Fruit fly (Drosophila melanogaster) whole organism, embryonic: Measurements from ENCODE around the gene Tim17b1.
A peak's percentile ranks its signal among the peaks of the same experiment; 100 is the strongest.

Experiments
- ATbp ChIP-seq: fragments of 200-800 bp; sonication (Bioruptor generic); optimal IDR thresholded peaks from 2 replicates; lab custom pipeline; 2017; ENCODE audit warnings: missing biosample characterization, mild to moderate bottlenecking, missing genetic modification characterization, missing genetic modification reagents
- Asciz ChIP-seq: fragments of 200-800 bp; sonication (Bioruptor generic); optimal IDR thresholded peaks from 2 replicates; lab custom pipeline; 2017; ENCODE audit warnings: missing biosample characterization, mild to moderate bottlenecking, missing genetic modification characterization, missing genetic modification reagents
- Blimp-1 ChIP-seq: fragments of 200-800 bp; sonication (Bioruptor generic); optimal IDR thresholded peaks from 3 replicates; lab custom pipeline; 2018; ENCODE audit warnings: missing biosample characterization, missing genetic modification characterization, mild to moderate bottlenecking, moderate library complexity, missing genetic modification reagents
- Bteb2 ChIP-seq: fragments of 200-800 bp; sonication (Bioruptor generic); optimal IDR thresholded peaks from 2 replicates; lab custom pipeline; 2016; ENCODE audit warnings: missing biosample characterization, missing genetic modification characterization
- CG10565 ChIP-seq: fragments of 200-800 bp; sonication (Bioruptor generic); optimal IDR thresholded peaks from 3 replicates; lab custom pipeline; 2016; ENCODE audit warnings: missing biosample characterization, mild to moderate bottlenecking, missing genetic modification characterization
- CG1233 ChIP-seq: fragments of 200-800 bp; sonication (Bioruptor generic); optimal IDR thresholded peaks from 4 replicates; lab custom pipeline; 2018; ENCODE audit warnings: missing biosample characterization, mild to moderate bottlenecking, missing genetic modification characterization
- CG13424 ChIP-seq: fragments of 200-800 bp; sonication (Bioruptor generic); optimal IDR thresholded peaks from 2 replicates; lab custom pipeline; 2019; ENCODE audit warnings: missing biosample characterization, mild to moderate bottlenecking, missing genetic modification characterization, moderate library complexity
- CG14710 ChIP-seq: fragments of 200-800 bp; sonication (Bioruptor generic); optimal IDR thresholded peaks from 3 replicates; lab custom pipeline; 2019; ENCODE audit warnings: missing biosample characterization, mild to moderate bottlenecking, missing genetic modification characterization, moderate library complexity
- CG1529 ChIP-seq: fragments of 200-800 bp; sonication (Bioruptor generic); optimal IDR thresholded peaks from 3 replicates; lab custom pipeline; 2018; ENCODE audit warnings: missing biosample characterization, missing genetic modification characterization
- CG15479 ChIP-seq: fragments of 200-800 bp; sonication (Bioruptor generic); optimal IDR thresholded peaks from 3 replicates; lab custom pipeline; 2019; ENCODE audit warnings: missing biosample characterization, mild to moderate bottlenecking, missing genetic modification characterization, moderate library complexity
- CG1603 ChIP-seq: fragments of 200-800 bp; sonication (Bioruptor generic); optimal IDR thresholded peaks from 2 replicates; lab custom pipeline; 2019; ENCODE audit warnings: missing biosample characterization, mild to moderate bottlenecking, missing genetic modification characterization, moderate library complexity
- CG17328 ChIP-seq: fragments of 200-800 bp; sonication (Bioruptor generic); IDR thresholded peaks from 2 replicates; pipeline ENCODE4 v1.3.6; 2022; ENCODE audit warnings: missing biosample characterization, missing genetic modification characterization
- CG17568 ChIP-seq: fragments of 200-800 bp; sonication (Bioruptor generic); optimal IDR thresholded peaks from 2 replicates; lab custom pipeline; 2018; ENCODE audit warnings: missing biosample characterization, mild to moderate bottlenecking, missing genetic modification characterization, moderate library complexity
- CG18262 ChIP-seq: fragments of 200-800 bp; optimal IDR thresholded peaks from 3 replicates; lab custom pipeline; 2019; ENCODE audit warnings: missing biosample characterization, mild to moderate bottlenecking, missing genetic modification characterization, moderate library complexity
- CG2116 ChIP-seq: fragments of 200-800 bp; sonication (Bioruptor generic); optimal IDR thresholded peaks from 3 replicates; lab custom pipeline; 2018; ENCODE audit warnings: missing biosample characterization, mild to moderate bottlenecking, missing genetic modification characterization
- CG2202 ChIP-seq: fragments of 200-800 bp; sonication (Bioruptor generic); optimal IDR thresholded peaks from 2 replicates; lab custom pipeline; 2018; ENCODE audit warnings: missing biosample characterization, mild to moderate bottlenecking, missing genetic modification characterization
- CG2875 ChIP-seq: fragments of 200-800 bp; sonication (Bioruptor generic); optimal IDR thresholded peaks from 2 replicates; lab custom pipeline; 2017; ENCODE audit warnings: missing biosample characterization, mild to moderate bottlenecking, missing genetic modification characterization, missing genetic modification reagents
- CG32532 ChIP-seq: fragments of 200-800 bp; sonication (Bioruptor generic); IDR thresholded peaks from 2 replicates; pipeline ENCODE4 v1.3.6; 2022; ENCODE audit warnings: missing biosample characterization, missing genetic modification characterization
- CG4820 ChIP-seq: fragments of 200-800 bp; sonication (Bioruptor generic); optimal IDR thresholded peaks from 3 replicates; lab custom pipeline; 2016; ENCODE audit warnings: missing biosample characterization, missing genetic modification characterization
- CG6813 ChIP-seq: fragments of 200-800 bp; sonication (Bioruptor generic); optimal IDR thresholded peaks from 2 replicates; lab custom pipeline; 2017; ENCODE audit warnings: missing biosample characterization, missing genetic modification characterization, mild to moderate bottlenecking, moderate library complexity, missing genetic modification reagents
- CG7271 ChIP-seq: fragments of 200-800 bp; sonication (Bioruptor generic); optimal IDR thresholded peaks from 2 replicates; lab custom pipeline; 2018; ENCODE audit warnings: missing biosample characterization, mild to moderate bottlenecking, missing genetic modification characterization, moderate library complexity
- CG7745 ChIP-seq: fragments of 200-800 bp; sonication (Bioruptor generic); optimal IDR thresholded peaks from 2 replicates; lab custom pipeline; 2018; ENCODE audit warnings: missing biosample characterization, mild to moderate bottlenecking, missing genetic modification characterization, moderate library complexity
- CG8290 ChIP-seq, 3 experiments: fragments of 200-800 bp; sonication (Bioruptor generic); optimal IDR thresholded peaks; 2 replicates each; lab custom pipeline; 2016 to 2019; ENCODE audit warnings: missing biosample characterization in 3 of 3, missing genetic modification characterization in 3 of 3, mild to moderate bottlenecking in 2 of 3, moderate library complexity in 1 of 3
- CG9727 ChIP-seq: fragments of 200-800 bp; sonication (Bioruptor generic); optimal IDR thresholded peaks from 3 replicates; lab custom pipeline; 2017; ENCODE audit warnings: missing biosample characterization, mild to moderate bottlenecking, missing genetic modification characterization
- D ChIP-seq, 2 experiments: fragments of 200-800 bp in 1 of 2; fragments of >200 bp in 1 of 2; sonication (Bioruptor generic) in 1 of 2; optimal IDR thresholded peaks; 2 replicates in 1 of 2; 3 replicates in 1 of 2; lab custom pipeline; 2017; ENCODE audit warnings: mild to moderate bottlenecking in 1 of 2, missing biosample characterization in 1 of 2, missing genetic modification characterization in 1 of 2, missing genetic modification reagents in 1 of 2
- Hsf ChIP-seq: fragments of 200-800 bp; sonication (Bioruptor generic); optimal IDR thresholded peaks from 3 replicates; lab custom pipeline; 2016; ENCODE audit warnings: missing biosample characterization, missing genetic modification characterization
- Kr ChIP-seq: fragments of 200-800 bp; sonication (Bioruptor generic); optimal IDR thresholded peaks from 2 replicates; lab custom pipeline; 2017; ENCODE audit warnings: missing biosample characterization, mild to moderate bottlenecking, missing genetic modification characterization
- Lhr ChIP-seq: fragments of 200-800 bp; sonication (Bioruptor generic); optimal IDR thresholded peaks from 3 replicates; lab custom pipeline; 2017; ENCODE audit warnings: mild to moderate bottlenecking, missing biosample characterization, missing genetic modification reagents, missing genetic modification characterization
- Med ChIP-seq: fragments of 200-800 bp; sonication (Bioruptor generic); peaks from one replicate; lab custom pipeline; 2016; ENCODE audit warnings: missing biosample characterization, missing genetic modification characterization, mild to moderate bottlenecking, inconsistent platforms, moderate library complexity
- Neu2 ChIP-seq: fragments of 200-800 bp; sonication (Bioruptor generic); optimal IDR thresholded peaks from 3 replicates; lab custom pipeline; 2016; ENCODE audit warnings: missing biosample characterization, missing genetic modification characterization, borderline replicate concordance
- Nf-YB ChIP-seq: fragments of 200-800 bp; sonication (Bioruptor generic); optimal IDR thresholded peaks from 3 replicates; lab custom pipeline; 2019; ENCODE audit warnings: missing biosample characterization, mild to moderate bottlenecking, missing genetic modification characterization, moderate library complexity
- Six4 ChIP-seq: fragments of 200-800 bp; sonication (Bioruptor generic); optimal IDR thresholded peaks from 2 replicates; lab custom pipeline; 2016; ENCODE audit warnings: missing biosample characterization, missing genetic modification characterization
- Xrp1 ChIP-seq: fragments of 200-800 bp; sonication (Bioruptor generic); IDR thresholded peaks from 2 replicates; pipeline ENCODE4 v1.3.6; 2022; ENCODE audit warnings: missing biosample characterization, missing genetic modification characterization
- ac ChIP-seq: fragments of 200-800 bp; sonication (Bioruptor generic); optimal IDR thresholded peaks from 3 replicates; lab custom pipeline; 2017; ENCODE audit warnings: missing biosample characterization, mild to moderate bottlenecking, missing genetic modification characterization
- bsh ChIP-seq, 2 experiments: fragments of 200-800 bp; sonication (Bioruptor generic); optimal IDR thresholded peaks; 2 replicates each; lab custom pipeline; 2017 to 2018; ENCODE audit warnings: mild to moderate bottlenecking in 2 of 2, missing biosample characterization in 2 of 2, missing genetic modification characterization in 2 of 2, moderate library complexity in 1 of 2
- cg ChIP-seq: fragments of 200-800 bp; sonication (Bioruptor generic); optimal IDR thresholded peaks from 3 replicates; lab custom pipeline; 2019; ENCODE audit warnings: missing biosample characterization, mild to moderate bottlenecking, missing genetic modification characterization, moderate library complexity
- crol ChIP-seq: fragments of 200-800 bp; sonication (Bioruptor generic); IDR thresholded peaks from 2 replicates; pipeline ENCODE4 v1.3.6; 2022; ENCODE audit warnings: missing biosample characterization, missing genetic modification characterization
- dmrt11E ChIP-seq: fragments of 200-800 bp; sonication (Bioruptor generic); optimal IDR thresholded peaks from 3 replicates; lab custom pipeline; 2018; ENCODE audit warnings: missing biosample characterization, mild to moderate bottlenecking, missing genetic modification characterization, moderate library complexity
- exex ChIP-seq: fragments of 200-800 bp; sonication (Bioruptor generic); optimal IDR thresholded peaks from 4 replicates; lab custom pipeline; 2018; ENCODE audit warnings: missing biosample characterization, mild to moderate bottlenecking, missing genetic modification characterization, moderate library complexity
- h ChIP-seq: fragments of >200 bp; optimal IDR thresholded peaks from 2 replicates; lab custom pipeline; 2017
- kni ChIP-seq: fragments of 200-800 bp; sonication (Bioruptor generic); optimal IDR thresholded peaks from 3 replicates; lab custom pipeline; 2017; ENCODE audit warnings: mild to moderate bottlenecking, missing biosample characterization, missing genetic modification reagents, missing genetic modification characterization
- lola ChIP-seq, 3 experiments: fragments of >200 bp in 2 of 3; fragments of 200-800 bp in 1 of 3; sonication (Bioruptor generic) in 1 of 3; optimal IDR thresholded peaks; 2 replicates each; lab custom pipeline; 2017 to 2019; ENCODE audit warnings: missing biosample characterization in 3 of 3, missing genetic modification characterization in 3 of 3, mild to moderate bottlenecking in 1 of 3, moderate library complexity in 1 of 3
- sc ChIP-seq, 3 experiments: fragments of >200 bp in 2 of 3; fragments of 200-800 bp in 1 of 3; sonication (Bioruptor generic) in 1 of 3; optimal IDR thresholded peaks; 2 replicates in 2 of 3; 3 replicates in 1 of 3; lab custom pipeline; 2017; ENCODE audit warnings: mild to moderate bottlenecking in 1 of 3, missing biosample characterization in 1 of 3, missing genetic modification characterization in 1 of 3, missing genetic modification reagents in 1 of 3
- schlank ChIP-seq: fragments of 200-800 bp; sonication (Bioruptor generic); optimal IDR thresholded peaks from 2 replicates; lab custom pipeline; 2018; ENCODE audit warnings: missing biosample characterization, mild to moderate bottlenecking, missing genetic modification characterization
- tll ChIP-seq, 2 experiments: fragments of 200-800 bp in 1 of 2; fragments of >200 bp in 1 of 2; sonication (Bioruptor generic) in 1 of 2; optimal IDR thresholded peaks; 2 replicates each; lab custom pipeline; 2017 to 2019; ENCODE audit warnings: missing biosample characterization in 2 of 2, missing genetic modification characterization in 2 of 2, mild to moderate bottlenecking in 1 of 2, moderate library complexity in 1 of 2

The Tim17b1 gene

DNA sequence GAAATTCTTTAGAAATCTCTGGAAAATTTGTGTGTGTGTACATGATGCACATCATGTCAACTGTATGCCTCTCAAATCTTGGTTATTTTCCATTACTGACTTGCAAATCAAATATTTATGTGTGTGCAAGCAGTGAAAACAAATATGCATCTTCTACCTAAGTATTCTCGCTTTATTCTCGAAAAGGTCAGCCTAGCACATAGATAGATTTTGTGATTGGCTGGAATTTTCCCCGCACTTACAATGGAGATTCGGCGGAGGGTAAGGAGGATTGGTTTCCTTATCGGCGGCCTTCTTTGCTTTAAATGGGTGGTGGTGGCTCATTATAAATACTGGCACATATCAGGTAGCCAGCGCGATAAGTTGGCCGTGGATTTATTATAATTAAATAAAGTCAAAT, 28.0 kb downstream of the Tim17b1 start (continued):
- TF ChIP-seq Nf-YB (GFP tag; lab: Kevin White, UChicago) (peak; percentile 55), kni (GFP tag; lab: Kevin White, UChicago) (peak; percentile 43), dmrt11E (tag; lab: Kevin White, UChicago) (peak; percentile 61), cg (GFP tag; lab: Kevin White, UChicago) (no peak), Blimp-1 (peak; percentile 21), CG15479 (GFP tag; lab: Kevin White, UChicago) (peak; percentile 99), CG17328 (GFP tag; lab: Robert Waterston, UW) (peak; percentile 16; the same call in 1 of the 2 replicates), CG1233 (GFP tag; lab: Kevin White, UChicago) (peak; percentile 23), CG32532 (GFP tag; lab: Robert Waterston, UW) (no peak), CG2875 (GFP tag; lab: Kevin White, UChicago) (peak; percentile 30), ATbp (peak; percentile 37), lola (GFP tag; optimal IDR thresholded peaks at IDR 0.05; lab: Kevin White, UChicago) (peak in 1 of 3 experiments; percentile 48), bsh (GFP tag; optimal IDR thresholded peaks at IDR 0.05; lab: Kevin White, UChicago) (peak in 1 of 2 experiments; percentile 43), CG7745 (peak; percentile 4), CG7271 (tag; lab: Kevin White, UChicago) (peak; percentile 62), schlank (tag; lab: Kevin White, UChicago) (no peak), CG9727 (peak; percentile 56), Hsf (GFP tag; lab: Kevin White, UChicago) (peak; percentile 3), CG1529 (GFP tag; lab: Kevin White, UChicago) (peak; percentile 10), exex (tag; lab: Kevin White, UChicago) (peak; percentile 42), Asciz (GFP tag; lab: Kevin White, UChicago) (peak; percentile 39), CG6813 (peak; percentile 23), h (lab: Kevin White, UChicago) (no peak), Bteb2 (no peak), ac (GFP tag; lab: Kevin White, UChicago) (peak; percentile 68), CG4820 (GFP tag; lab: Kevin White, UChicago) (peak; percentile 8), CG17568 (GFP tag; lab: Kevin White, UChicago) (peak; percentile 4), CG2116 (GFP tag; lab: Kevin White, UChicago) (no peak), CG8290 (GFP tag; optimal IDR thresholded peaks at IDR 0.05; lab: Kevin White, UChicago) (no peak), CG8290 (tag; optimal IDR thresholded peaks at IDR 0.05; lab: Kevin White, UChicago) (no peak), CG10565 (no peak), Med (GFP tag; lab: Kevin White, UChicago) (peak; percentile 52), Xrp1 (GFP tag; lab: Robert Waterston, UW) (peak; percentile 24; the same call in 1 of the 2 replicates), CG1603 (tag; lab: Kevin White, UChicago) (peak; percentile 53), Lhr (peak; percentile 13), tll (GFP tag; optimal IDR thresholded peaks at IDR 0.05; lab: Kevin White, UChicago) (peak in 1 of 2 experiments; percentile 94), Neu2 (GFP tag; lab: Kevin White, UChicago) (no peak), Six4 (GFP tag; lab: Kevin White, UChicago) (no peak), D (optimal IDR thresholded peaks at IDR 0.05; lab: Kevin White, UChicago) (no peak), D (GFP tag; optimal IDR thresholded peaks at IDR 0.05; lab: Kevin White, UChicago) (peak; percentile 20), Kr (no peak), sc (optimal IDR thresholded peaks at IDR 0.05; lab: Kevin White, UChicago) (no peak), sc (GFP tag; optimal IDR thresholded peaks at IDR 0.05; lab: Kevin White, UChicago) (peak; percentile 48), CG14710 (tag; lab: Kevin White, UChicago) (peak; percentile 29), CG13424 (tag; lab: Kevin White, UChicago) (peak; percentile 12), CG18262 (tag; lab: Kevin White, UChicago) (peak; percentile 20), CG2202 (tag; lab: Kevin White, UChicago) (peak; percentile 42), crol (GFP tag; lab: Robert Waterston, UW) (0 out of 2 replicates have a peak, but pooled peaks have one; percentile 19)
